Worm (Caenorhabditis elegans): Measurements from ENCODE around the gene Y11D7A.3.

ce11 chrIV:9227650-9228049 lies 5.2 kb upstream of the Y11D7A.3 start:
- no peak for TF ChIP-seq zip-2 (tag; optimal IDR thresholded peaks at IDR 0.05)
- TF ChIP-seq lin-39 (tag; optimal IDR thresholded peaks at IDR 0.05) = no peak
- TF ChIP-seq ztf-11 (tag; optimal IDR thresholded peaks at IDR 0.05) = no peak
- TF ChIP-seq lsy-2 (tag; optimal IDR thresholded peaks at IDR 0.05) = no peak
- TF ChIP-seq lir-3 (tag; optimal IDR thresholded peaks at IDR 0.05) = no peak
- TF ChIP-seq R02D3.7 (tag; optimal IDR thresholded peaks at IDR 0.05) = no peak
- no peak for TF ChIP-seq nhr-28 (tag; optimal IDR thresholded peaks at IDR 0.05)
- TF ChIP-seq rbr-2 (tag; optimal IDR thresholded peaks at IDR 0.05) = no peak
- TF ChIP-seq nhr-76 (tag; optimal IDR thresholded peaks at IDR 0.05) = no peak
- no peak for TF ChIP-seq Y48G9A.11 (GFP tag; IDR thresholded peaks at IDR 0.05)

All from whole organism, L4 larva.